Worm (Caenorhabditis elegans): Measurements from ENCODE around the gene F49H6.12.

DNA sequence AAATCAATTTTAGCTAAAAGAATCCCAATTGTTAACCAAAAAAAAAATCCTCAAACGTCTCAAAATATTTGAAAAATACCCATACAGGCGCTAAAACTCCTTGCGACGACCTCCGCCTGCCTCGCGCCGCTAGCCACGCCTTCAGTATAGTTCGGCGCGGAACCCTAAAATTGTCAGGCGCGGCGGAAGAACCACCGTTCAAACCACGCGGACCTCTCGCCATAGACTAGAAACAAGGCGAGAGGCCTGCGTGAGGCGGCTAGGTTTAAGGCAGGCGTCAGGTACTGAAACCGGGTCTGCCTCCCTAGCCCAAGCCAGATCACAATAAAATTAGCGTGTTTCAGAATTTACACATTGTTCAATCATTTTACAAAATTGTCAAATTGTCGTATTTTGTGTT is 28.9 kb downstream of the F49H6.12 start:
- TF ChIP-seq him-1 (tag; optimal IDR thresholded peaks at IDR 0.05) (no peak), dao-5 (tag; optimal IDR thresholded peaks at IDR 0.05) (no peak)

Data from whole organism, L4/young adult.